Worm (Caenorhabditis elegans) whole organism, early embryonic: ENCODE data around the gene glb-6.

Source experiments
- B0310.2 ChIP-seq: sonication (generic microtip); optimal IDR thresholded peaks from 2 replicates; lab custom pipeline; 2016; ENCODE audit warnings: mild to moderate bottlenecking, missing genetic modification characterization, missing compliant biosample characterization
- F13C5.2 ChIP-seq: sonication (generic microtip); optimal IDR thresholded peaks from 2 replicates; lab custom pipeline; 2017; ENCODE audit warnings: mild to moderate bottlenecking, missing genetic modification characterization, inconsistent platforms, missing compliant biosample characterization
- aly-1 ChIP-seq: sonication (generic microtip); optimal IDR thresholded peaks from 2 replicates; lab custom pipeline; 2016; ENCODE audit warnings: missing genetic modification characterization, missing compliant biosample characterization
- ama-1 ChIP-seq: fragments of 150-350 bp; optimal IDR thresholded peaks from 2 replicates; lab custom pipeline; 2014
- ceh-13 ChIP-seq: fragments of 200-800 bp; sonication (Bioruptor generic); optimal IDR thresholded peaks from 2 replicates; lab custom pipeline; 2018; ENCODE audit warnings: mild to moderate bottlenecking, missing genetic modification characterization, missing compliant biosample characterization
- ceh-36 ChIP-seq: sonication (generic microtip); optimal IDR thresholded peaks from 2 replicates; lab custom pipeline; 2016; ENCODE audit warnings: missing genetic modification characterization, inconsistent platforms, missing compliant biosample characterization
- ets-7 ChIP-seq: sonication (generic microtip); optimal IDR thresholded peaks from 2 replicates; lab custom pipeline; 2016; ENCODE audit warnings: missing genotype, missing genetic modification characterization, missing compliant biosample characterization
- flt-1 ChIP-seq: fragments of 200-800 bp; sonication (Bioruptor generic); IDR thresholded peaks from 2 replicates; pipeline ENCODE4 v1.3.6; 2022; ENCODE audit warnings: missing genetic modification characterization, missing compliant biosample characterization
- hmbx-1 ChIP-seq: sonication (generic microtip); optimal IDR thresholded peaks from 2 replicates; lab custom pipeline; 2016; ENCODE audit warnings: mild to moderate bottlenecking, missing genetic modification characterization, missing compliant biosample characterization
- hmg-4 ChIP-seq: fragments of 200-800 bp; sonication (Bioruptor generic); optimal IDR thresholded peaks from 2 replicates; lab custom pipeline; 2018; ENCODE audit warnings: mild to moderate bottlenecking, missing genetic modification characterization, missing compliant biosample characterization
- hnd-1 ChIP-seq: sonication (generic microtip); optimal IDR thresholded peaks from 2 replicates; lab custom pipeline; 2016; ENCODE audit warnings: missing genetic modification characterization, missing compliant biosample characterization
- pes-1 ChIP-seq: fragments of 200-800 bp; sonication (Bioruptor generic); IDR thresholded peaks from 2 replicates; pipeline ENCODE4 v1.3.6; 2022; ENCODE audit warnings: missing genetic modification reagents, missing genetic modification characterization, missing compliant biosample characterization
- scrt-1 ChIP-seq: fragments of 200-800 bp; sonication (Bioruptor generic); IDR thresholded peaks from 2 replicates; pipeline ENCODE4 v1.3.6; 2022; ENCODE audit warnings: missing genetic modification characterization, missing compliant biosample characterization
- sea-1 ChIP-seq: fragments of 200-800 bp; sonication (Bioruptor generic); conservative IDR thresholded peaks from 2 replicates; pipeline ENCODE4 v1.3.6; 2022; ENCODE audit warnings: missing genetic modification characterization, missing compliant biosample characterization
- tbx-11 ChIP-seq: fragments of 200-800 bp; sonication (Bioruptor generic); IDR thresholded peaks from 2 replicates; pipeline ENCODE4 v1.3.6; 2022; ENCODE audit warnings: missing genetic modification characterization, missing compliant biosample characterization
- tbx-37 ChIP-seq: fragments of 200-800 bp; sonication (Bioruptor generic); conservative IDR thresholded peaks from 2 replicates; pipeline ENCODE4 v1.3.6; 2022; ENCODE audit warnings: missing genetic modification reagents, missing genetic modification characterization, missing compliant biosample characterization
- tra-4 ChIP-seq: sonication (generic microtip); optimal IDR thresholded peaks from 2 replicates; lab custom pipeline; 2017; ENCODE audit warnings: missing genetic modification characterization, missing compliant biosample characterization

Gene glb-6

ce11 chrV:5570433-5570832 is at the start of gene glb-6:
Gene glb-6 (minus strand): TSS chrV:5570533.
- TF ChIP-seq ceh-13 (no peak), F13C5.2 (tag; lab: Kevin White, UChicago) (no peak), ama-1 (lab: Kevin White, UChicago) (no peak), ets-7 (no peak), B0310.2 (no peak), pes-1 (GFP tag; lab: Robert Waterston, UW) (no peak), hmbx-1 (tag; lab: Kevin White, UChicago) (no peak), flt-1 (GFP tag; lab: Robert Waterston, UW) (no peak), hmg-4 (GFP tag; lab: Kevin White, UChicago) (no peak), hnd-1 (no peak), aly-1 (no peak), ceh-36 (no peak), tbx-37 (no peak), sea-1 (no peak)

ce11 chrV:5620040-5620439 is 49.7 kb upstream of the glb-6 start, which contains the start of gene memb-2:
Gene memb-2 (minus strand): TSS chrV:5620140.
- TF ChIP-seq B0310.2 (no peak), tbx-11 (GFP tag; lab: Robert Waterston, UW) (no peak), sea-1 (no peak), tra-4 (tag; lab: Kevin White, UChicago) (no peak), hmg-4 (GFP tag; lab: Kevin White, UChicago) (no peak), hnd-1 (no peak), pes-1 (GFP tag; lab: Robert Waterston, UW) (no peak), ets-7 (no peak), hmbx-1 (tag; lab: Kevin White, UChicago) (no peak), scrt-1 (no peak), ceh-13 (no peak), aly-1 (no peak), flt-1 (GFP tag; lab: Robert Waterston, UW) (no peak)

ce11 chrV:5619372-5619771 is 49.0 kb upstream of the glb-6 start:
- TF ChIP-seq hnd-1 (no peak), ceh-36 (no peak), tbx-11 (GFP tag; lab: Robert Waterston, UW) (no peak), ets-7 (no peak), tra-4 (tag; lab: Kevin White, UChicago) (no peak), hmbx-1 (tag; lab: Kevin White, UChicago) (no peak), scrt-1 (no peak)

DNA sequence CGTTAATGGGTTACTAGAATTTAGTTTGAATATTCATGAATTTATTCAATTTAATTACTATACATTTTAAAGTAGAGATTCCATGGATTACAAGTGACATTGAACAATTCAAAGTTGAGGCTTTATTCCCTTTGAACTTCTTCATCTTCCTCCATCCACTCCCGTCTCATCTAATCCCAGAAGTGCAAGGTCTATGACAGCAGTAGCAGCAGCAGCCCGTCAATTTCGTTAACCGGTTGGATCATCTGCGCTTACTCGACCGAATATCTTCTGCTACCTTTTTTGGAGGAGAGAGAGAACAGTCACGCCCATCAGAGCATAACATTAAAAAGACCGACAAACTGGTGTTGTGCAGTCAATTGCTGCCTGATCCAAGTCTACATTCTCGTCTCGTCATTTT is 47.0 kb upstream of the glb-6 start, which contains the start of gene M03E7.2:
Gene M03E7.2 (plus strand): TSS at position 301 of the 400 bp plus-strand sequence.
- no peak for TF ChIP-seq hmbx-1 (tag; lab: Kevin White, UChicago)
- no peak for TF ChIP-seq tbx-11 (GFP tag; lab: Robert Waterston, UW)
- TF ChIP-seq scrt-1 = no peak
- no peak for TF ChIP-seq F13C5.2 (tag; lab: Kevin White, UChicago)

DNA sequence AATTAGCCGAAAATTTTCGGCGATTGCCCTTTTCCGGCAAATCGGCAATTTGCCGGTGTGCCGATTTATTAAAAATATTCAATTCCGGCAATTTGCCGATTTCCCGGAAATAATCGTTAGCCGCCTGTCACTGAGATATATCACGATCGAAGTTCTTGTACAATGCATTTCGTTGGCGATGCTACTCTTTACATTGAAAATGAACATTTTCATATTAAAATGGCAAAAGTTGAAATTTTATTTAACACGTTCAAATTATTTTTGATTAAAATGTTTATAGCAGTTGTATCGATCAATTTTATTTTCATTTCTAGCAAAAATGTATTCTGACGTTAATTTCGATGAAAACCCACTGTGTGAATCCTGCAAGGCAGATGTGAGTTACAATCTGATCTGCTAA is 44.4 kb upstream of the glb-6 start, which contains the start of gene M03E7.3:
Gene M03E7.3 (plus strand): TSS at position 301 of the 400 bp plus-strand sequence.
- TF ChIP-seq hnd-1 (no peak), pes-1 (GFP tag; lab: Robert Waterston, UW) (no peak), tra-4 (tag; lab: Kevin White, UChicago) (no peak), scrt-1 (no peak), B0310.2 (no peak), aly-1 (no peak), F13C5.2 (tag; lab: Kevin White, UChicago) (no peak), ceh-13 (no peak), ama-1 (lab: Kevin White, UChicago) (no peak), hmg-4 (GFP tag; lab: Kevin White, UChicago) (no peak)

DNA sequence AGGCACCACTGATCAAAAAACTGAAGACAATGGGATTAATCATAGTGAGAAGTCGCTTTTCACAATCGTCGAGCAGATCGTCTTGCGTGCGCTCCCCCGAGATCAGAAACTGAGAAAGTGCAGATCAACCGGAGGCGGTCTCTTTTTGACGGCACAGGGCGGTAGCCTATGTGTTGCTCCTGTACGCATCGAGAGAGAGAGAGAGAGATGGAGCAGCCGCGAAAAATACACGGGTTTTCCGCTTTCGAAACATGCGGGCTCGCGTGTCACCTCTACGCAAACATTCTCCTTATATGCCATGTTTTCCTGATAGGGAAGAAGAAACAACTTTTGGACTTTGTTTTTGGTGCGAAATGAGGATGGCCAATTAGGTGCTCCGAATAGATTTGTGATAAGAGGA is 42.8 kb upstream of the glb-6 start, which contains the start of gene lrpc-1:
Gene lrpc-1 (minus strand): TSS at position 101 of the 400 bp plus-strand sequence.
- TF ChIP-seq hnd-1 = no peak
- no peak for TF ChIP-seq ets-7
- TF ChIP-seq pes-1 (GFP tag; lab: Robert Waterston, UW) = no peak
- no peak for TF ChIP-seq ceh-36
- TF ChIP-seq ceh-13 = no peak
- no peak for TF ChIP-seq hmbx-1 (tag; lab: Kevin White, UChicago)
- TF ChIP-seq ama-1 (lab: Kevin White, UChicago) = no peak
- TF ChIP-seq aly-1 = no peak

DNA sequence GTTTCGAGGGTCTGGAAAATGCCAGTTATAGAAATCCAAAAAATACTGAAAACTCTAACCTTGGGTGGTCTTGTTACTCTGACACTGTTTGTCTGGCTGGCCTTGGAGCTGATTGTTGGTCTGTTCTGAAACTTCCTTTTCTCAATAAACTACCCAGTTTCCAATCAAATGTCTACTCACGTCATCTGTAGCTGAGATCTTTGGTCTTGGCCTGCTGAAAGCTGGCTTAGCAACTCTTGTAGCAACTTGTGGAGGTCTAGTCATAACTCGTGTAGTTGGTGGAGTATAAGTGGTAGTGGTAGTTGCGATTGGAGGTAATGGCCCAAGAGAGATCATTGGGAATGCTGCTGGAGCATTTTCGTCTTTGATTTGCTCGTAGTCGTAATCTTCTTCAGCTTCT is 39.9 kb upstream of the glb-6 start:
- TF ChIP-seq tbx-37 = no peak
- no peak for TF ChIP-seq aly-1
- no peak for TF ChIP-seq ceh-36
- no peak for TF ChIP-seq B0310.2
- TF ChIP-seq flt-1 (GFP tag; lab: Robert Waterston, UW) = no peak
- TF ChIP-seq sea-1 = no peak
- no peak for TF ChIP-seq hmbx-1 (tag; lab: Kevin White, UChicago)
- TF ChIP-seq ets-7 = no peak
- no peak for TF ChIP-seq hnd-1
- no peak for TF ChIP-seq ama-1 (lab: Kevin White, UChicago)
- TF ChIP-seq tbx-11 (GFP tag; lab: Robert Waterston, UW) = no peak
- no peak for TF ChIP-seq ceh-13
- no peak for TF ChIP-seq hmg-4 (GFP tag; lab: Kevin White, UChicago)
- no peak for TF ChIP-seq F13C5.2 (tag; lab: Kevin White, UChicago)
- TF ChIP-seq scrt-1 = no peak
- TF ChIP-seq tra-4 (tag; lab: Kevin White, UChicago) = no peak
- TF ChIP-seq pes-1 (GFP tag; lab: Robert Waterston, UW) = no peak

- TF ChIP-seq hmg-4 (GFP tag; lab: Kevin White, UChicago) (no peak), aly-1 (no peak), F13C5.2 (tag; lab: Kevin White, UChicago) (no peak), ama-1 (lab: Kevin White, UChicago) (no peak), flt-1 (GFP tag; lab: Robert Waterston, UW) (no peak), scrt-1 (no peak), ets-7 (no peak), tbx-11 (GFP tag; lab: Robert Waterston, UW) (no peak), ceh-13 (no peak)
Measured at ce11 chrV:5606255-5606654, 35.9 kb upstream of the glb-6 start, which contains the start of gene CD4.1. Gene CD4.1 (plus strand): TSS chrV:5606555.
